Worm (Caenorhabditis elegans): ENCODE measurements around the gene haf-3.
"Not testable (repeated sequence)": the region's sequence is repeated elsewhere in the genome, so short reads cannot be mapped to it uniquely, and the experiment has no call there.

Gene haf-3

ce11 chrV:15752049-15752448 is 13.9 kb downstream of the haf-3 start, which contains the start of gene str-43:
TSS of gene str-43 (minus strand) at chrV:15752149.
- TF ChIP-seq tra-4 (tag; optimal IDR thresholded peaks at IDR 0.05) = no peak
- TF ChIP-seq sea-1 (GFP tag; conservative IDR thresholded peaks at IDR 0.05) = no peak
- no peak for TF ChIP-seq tbx-11 (GFP tag; IDR thresholded peaks at IDR 0.05)
- TF ChIP-seq flt-1 (GFP tag; IDR thresholded peaks at IDR 0.05) = no peak
- no peak for TF ChIP-seq aly-1 (tag; optimal IDR thresholded peaks at IDR 0.05)
- no peak for TF ChIP-seq ama-1 (optimal IDR thresholded peaks at IDR 0.05)
- TF ChIP-seq hmbx-1 (tag; optimal IDR thresholded peaks at IDR 0.05) = no peak
- TF ChIP-seq ets-7 (tag; optimal IDR thresholded peaks at IDR 0.05) = no peak
- no peak for TF ChIP-seq B0310.2 (tag; optimal IDR thresholded peaks at IDR 0.05)

ce11 chrV:15750130-15750529 is 15.8 kb downstream of the haf-3 start, which contains the start of gene str-6:
TSS of gene str-6 (minus strand) at chrV:15750230.
- TF ChIP-seq ets-7 (tag; optimal IDR thresholded peaks at IDR 0.05) (no peak), B0310.2 (tag; optimal IDR thresholded peaks at IDR 0.05) (no peak), tra-4 (tag; optimal IDR thresholded peaks at IDR 0.05) (no peak), hmbx-1 (tag; optimal IDR thresholded peaks at IDR 0.05) (no peak), F13C5.2 (tag; optimal IDR thresholded peaks at IDR 0.05) (no peak), hnd-1 (tag; optimal IDR thresholded peaks at IDR 0.05) (no peak), ama-1 (optimal IDR thresholded peaks at IDR 0.05) (no peak), tbx-11 (GFP tag; IDR thresholded peaks at IDR 0.05) (no peak), aly-1 (tag; optimal IDR thresholded peaks at IDR 0.05) (no peak), flt-1 (GFP tag; IDR thresholded peaks at IDR 0.05) (no peak), tbx-37 (GFP tag; conservative IDR thresholded peaks at IDR 0.05) (no peak), pes-1 (GFP tag; IDR thresholded peaks at IDR 0.05) (no peak), ceh-36 (tag; optimal IDR thresholded peaks at IDR 0.05) (no peak), ceh-13 (GFP tag; optimal IDR thresholded peaks at IDR 0.05) (no peak), sea-1 (GFP tag; conservative IDR thresholded peaks at IDR 0.05) (no peak), scrt-1 (GFP tag; IDR thresholded peaks at IDR 0.05) (no peak), hmg-4 (GFP tag; optimal IDR thresholded peaks at IDR 0.05) (no peak)

ce11 chrV:15748343-15748742 is 17.6 kb downstream of the haf-3 start, which contains the start of gene T23D5.8:
TSS of gene T23D5.8 (minus strand) at chrV:15748443.
- not testable (repeated sequence) for TF ChIP-seq ets-7 (tag; optimal IDR thresholded peaks at IDR 0.05); tra-4 (tag; optimal IDR thresholded peaks at IDR 0.05); tbx-37 (GFP tag; conservative IDR thresholded peaks at IDR 0.05)

ce11 chrV:15744366-15744765 is 21.6 kb downstream of the haf-3 start, which contains the start of gene str-19:
TSS of gene str-19 (minus strand) at chrV:15744466.
- TF ChIP-seq B0310.2 (tag; optimal IDR thresholded peaks at IDR 0.05); ama-1 (optimal IDR thresholded peaks at IDR 0.05); hmbx-1 (tag; optimal IDR thresholded peaks at IDR 0.05): not testable (repeated sequence)

ce11 chrV:15741851-15742250 is 24.1 kb downstream of the haf-3 start, which contains the start of gene str-18:
TSS of gene str-18 (minus strand) at chrV:15741951.
- no peak for TF ChIP-seq hnd-1 (tag; optimal IDR thresholded peaks at IDR 0.05)
- no peak for TF ChIP-seq flt-1 (GFP tag; IDR thresholded peaks at IDR 0.05)
- no peak for TF ChIP-seq tbx-11 (GFP tag; IDR thresholded peaks at IDR 0.05)
- TF ChIP-seq scrt-1 (GFP tag; IDR thresholded peaks at IDR 0.05) = no peak
- TF ChIP-seq tra-4 (tag; optimal IDR thresholded peaks at IDR 0.05) = no peak
- no peak for TF ChIP-seq pes-1 (GFP tag; IDR thresholded peaks at IDR 0.05)
- no peak for TF ChIP-seq hmbx-1 (tag; optimal IDR thresholded peaks at IDR 0.05)
- no peak for TF ChIP-seq B0310.2 (tag; optimal IDR thresholded peaks at IDR 0.05)
- no peak for TF ChIP-seq ceh-13 (GFP tag; optimal IDR thresholded peaks at IDR 0.05)
- no peak for TF ChIP-seq ets-7 (tag; optimal IDR thresholded peaks at IDR 0.05)
- TF ChIP-seq ceh-36 (tag; optimal IDR thresholded peaks at IDR 0.05) = no peak

- TF ChIP-seq ets-7 (tag; optimal IDR thresholded peaks at IDR 0.05) (no peak), tra-4 (tag; optimal IDR thresholded peaks at IDR 0.05) (no peak), F13C5.2 (tag; optimal IDR thresholded peaks at IDR 0.05) (no peak), tbx-11 (GFP tag; IDR thresholded peaks at IDR 0.05) (no peak), ceh-36 (tag; optimal IDR thresholded peaks at IDR 0.05) (no peak), hmbx-1 (tag; optimal IDR thresholded peaks at IDR 0.05) (no peak), aly-1 (tag; optimal IDR thresholded peaks at IDR 0.05) (no peak), pes-1 (GFP tag; IDR thresholded peaks at IDR 0.05) (no peak), tbx-37 (GFP tag; conservative IDR thresholded peaks at IDR 0.05) (no peak), ama-1 (optimal IDR thresholded peaks at IDR 0.05) (no peak), flt-1 (GFP tag; IDR thresholded peaks at IDR 0.05) (no peak), sea-1 (GFP tag; conservative IDR thresholded peaks at IDR 0.05) (no peak), hmg-4 (GFP tag; optimal IDR thresholded peaks at IDR 0.05) (no peak), ceh-13 (GFP tag; optimal IDR thresholded peaks at IDR 0.05) (no peak), scrt-1 (GFP tag; IDR thresholded peaks at IDR 0.05) (no peak), B0310.2 (tag; optimal IDR thresholded peaks at IDR 0.05) (no peak), hnd-1 (tag; optimal IDR thresholded peaks at IDR 0.05) (no peak)
These were observed 30.3 kb downstream of the haf-3 start, which contains the start of gene str-27 for ce11 chrV:15735720-15736119. TSS of gene str-27 (minus strand) at chrV:15735820.

- TF ChIP-seq sea-1 (GFP tag; conservative IDR thresholded peaks at IDR 0.05) = no peak
- no peak for TF ChIP-seq aly-1 (tag; optimal IDR thresholded peaks at IDR 0.05)
- TF ChIP-seq tbx-11 (GFP tag; IDR thresholded peaks at IDR 0.05) = no peak
- TF ChIP-seq hnd-1 (tag; optimal IDR thresholded peaks at IDR 0.05) = no peak
- TF ChIP-seq ama-1 (optimal IDR thresholded peaks at IDR 0.05) = no peak
- TF ChIP-seq tra-4 (tag; optimal IDR thresholded peaks at IDR 0.05) = no peak
- TF ChIP-seq hmbx-1 (tag; optimal IDR thresholded peaks at IDR 0.05) = no peak
- no peak for TF ChIP-seq hmg-4 (GFP tag; optimal IDR thresholded peaks at IDR 0.05)
- no peak for TF ChIP-seq flt-1 (GFP tag; IDR thresholded peaks at IDR 0.05)
- no peak for TF ChIP-seq ceh-13 (GFP tag; optimal IDR thresholded peaks at IDR 0.05)
- no peak for TF ChIP-seq scrt-1 (GFP tag; IDR thresholded peaks at IDR 0.05)
- TF ChIP-seq F13C5.2 (tag; optimal IDR thresholded peaks at IDR 0.05) = no peak
- TF ChIP-seq B0310.2 (tag; optimal IDR thresholded peaks at IDR 0.05) = no peak
- no peak for TF ChIP-seq ceh-36 (tag; optimal IDR thresholded peaks at IDR 0.05)
- no peak for TF ChIP-seq pes-1 (GFP tag; IDR thresholded peaks at IDR 0.05)
- TF ChIP-seq tbx-37 (GFP tag; conservative IDR thresholded peaks at IDR 0.05) = no peak
- TF ChIP-seq ets-7 (tag; optimal IDR thresholded peaks at IDR 0.05) = no peak
These were observed 32.4 kb downstream of the haf-3 start, which contains the start of gene T23D5.3 for ce11 chrV:15733568-15733967. TSS of gene T23D5.3 (minus strand) at chrV:15733668.
